Fruit fly (Drosophila melanogaster): ENCODE results near the gene CG32756.

The CG32756 gene

dm6 chrX:5904377-5905085 is 41.0 kb upstream of the CG32756 start (continued):
- TF ChIP-seq CG9876 (GFP tag; optimal IDR thresholded peaks at IDR 0.05) (no peak), CG16863 (GFP tag; optimal IDR thresholded peaks at IDR 0.05) (no peak), mirr (GFP tag; optimal IDR thresholded peaks at IDR 0.05) (no peak), exex (tag; optimal IDR thresholded peaks at IDR 0.05) (no peak), BtbVII (GFP tag; optimal IDR thresholded peaks at IDR 0.05) (no peak), ro (GFP tag; IDR thresholded peaks at IDR 0.05) (no peak), Pdp1 (GFP tag; optimal IDR thresholded peaks at IDR 0.05) (peak in 1 of 2 experiments; percentile 26), Hmx (GFP tag; optimal IDR thresholded peaks at IDR 0.05) (no peak), CG4707 (GFP tag; optimal IDR thresholded peaks at IDR 0.05) (no peak), B-H1 (GFP tag; IDR thresholded peaks at IDR 0.05) (no peak), btn (GFP tag; optimal IDR thresholded peaks at IDR 0.05) (no peak), zen (tag; optimal IDR thresholded peaks at IDR 0.05) (peak; percentile 2), sna (GFP tag; IDR thresholded peaks at IDR 0.05; ENCODE audit: partially characterized antibody) (no peak), Max (GFP tag; optimal IDR thresholded peaks at IDR 0.05) (no peak), CG10979 (tag; optimal IDR thresholded peaks at IDR 0.05) (peak; percentile 12), Kr (GFP tag; optimal IDR thresholded peaks at IDR 0.05) (peak; percentile 56), knrl (GFP tag; IDR thresholded peaks at IDR 0.05; ENCODE audit: partially characterized antibody) (no peak), CG32772 (GFP tag; IDR thresholded peaks at IDR 0.05) (no peak), Med (GFP tag) (peak; percentile 53), grau (tag; optimal IDR thresholded peaks at IDR 0.05) (no peak), CG17829 (tag; optimal IDR thresholded peaks at IDR 0.05) (no peak), CG2889 (GFP tag; IDR thresholded peaks at IDR 0.05) (no peak), Bgb (GFP tag; IDR thresholded peaks at IDR 0.05; ENCODE audit: partially characterized antibody) (no peak), CG17802 (tag; optimal IDR thresholded peaks at IDR 0.05) (no peak), yki (optimal IDR thresholded peaks at IDR 0.05) (peak; percentile 11), kni (GFP tag; optimal IDR thresholded peaks at IDR 0.05) (peak; percentile 75), tin (GFP tag; optimal IDR thresholded peaks at IDR 0.05) (no peak), CG6272 (GFP tag; IDR thresholded peaks at IDR 0.05) (no peak), Fer1 (GFP tag; optimal IDR thresholded peaks at IDR 0.05) (no peak), HLHmδ (GFP tag; optimal IDR thresholded peaks at IDR 0.05) (no peak), ham (GFP tag; IDR thresholded peaks at IDR 0.05) (no peak), sisA (GFP tag; IDR thresholded peaks at IDR 0.05) (no peak), CG10543 (GFP tag; optimal IDR thresholded peaks at IDR 0.05) (no peak), Awh (GFP tag; IDR thresholded peaks at IDR 0.05) (peak; percentile 77), Hey (tag; optimal IDR thresholded peaks at IDR 0.05) (no peak), sens (GFP tag) (peak; percentile 77), CG10431 (GFP tag; optimal IDR thresholded peaks at IDR 0.05) (no peak), ara (GFP tag; IDR thresholded peaks at IDR 0.05) (no peak), CG30431 (GFP tag; optimal IDR thresholded peaks at IDR 0.05) (no peak), CG7839 (tag; optimal IDR thresholded peaks at IDR 0.05) (no peak), Doc3 (GFP tag; IDR thresholded peaks at IDR 0.05; ENCODE audit: partially characterized antibody) (no peak), abd-A (tag; optimal IDR thresholded peaks at IDR 0.05) (peak; percentile 88), danr (GFP tag; IDR thresholded peaks at IDR 0.05) (no peak), scrt (GFP tag; optimal IDR thresholded peaks at IDR 0.05) (no peak), sd (tag; optimal IDR thresholded peaks at IDR 0.05) (peak; percentile 64), Mrtf (GFP tag; IDR thresholded peaks at IDR 0.05) (no peak), Aef1 (GFP tag; IDR thresholded peaks at IDR 0.05) (no peak), bowl (GFP tag; IDR thresholded peaks at IDR 0.05) (no peak), lbe (GFP tag; optimal IDR thresholded peaks at IDR 0.05) (peak; percentile 24), sens-2 (GFP tag; IDR thresholded peaks at IDR 0.05) (no peak), CG14050 (GFP tag; IDR thresholded peaks at IDR 0.05) (no peak)
